Worm (Caenorhabditis elegans): Measurements from ENCODE around the gene pals-28.
A peak's percentile ranks its signal among the peaks of the same experiment; 100 is the strongest.

pals-28 gene

DNA sequence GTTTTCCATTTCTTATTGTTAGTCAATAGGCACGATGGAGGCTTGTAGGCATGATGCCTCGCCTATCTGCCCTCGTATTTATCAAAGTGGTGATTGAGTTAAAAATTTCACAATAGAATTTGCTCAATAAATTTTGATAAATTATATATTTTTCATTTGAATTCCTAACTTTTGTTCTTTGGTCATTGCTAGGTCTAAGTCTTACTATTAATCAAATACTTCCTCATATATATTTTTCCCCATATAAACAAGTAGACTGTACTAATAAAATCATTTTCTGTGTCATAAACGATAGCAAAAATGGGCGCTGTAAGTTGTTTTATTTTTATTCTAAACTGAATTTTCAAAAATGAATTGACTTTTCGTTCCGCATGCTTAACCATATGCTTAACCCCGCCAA is at the start of gene pals-28:
pals-28 (plus strand) TSS at position 301 of the 400 bp plus-strand sequence.
- no peak for TF ChIP-seq pes-1 (GFP tag; IDR thresholded peaks at IDR 0.05)
- no peak for TF ChIP-seq flt-1 (GFP tag; IDR thresholded peaks at IDR 0.05)
- no peak for TF ChIP-seq hnd-1 (tag; optimal IDR thresholded peaks at IDR 0.05)
- no peak for TF ChIP-seq ama-1 (optimal IDR thresholded peaks at IDR 0.05)
- no peak for TF ChIP-seq F13C5.2 (tag; optimal IDR thresholded peaks at IDR 0.05)
- no peak for TF ChIP-seq sea-1 (GFP tag; conservative IDR thresholded peaks at IDR 0.05)
- no peak for TF ChIP-seq hmbx-1 (tag; optimal IDR thresholded peaks at IDR 0.05)
- no peak for TF ChIP-seq ceh-36 (tag; optimal IDR thresholded peaks at IDR 0.05)
- TF ChIP-seq tra-4 (tag; optimal IDR thresholded peaks at IDR 0.05) = no peak
- TF ChIP-seq B0310.2 (tag; optimal IDR thresholded peaks at IDR 0.05) = no peak
- no peak for TF ChIP-seq aly-1 (tag; optimal IDR thresholded peaks at IDR 0.05)
- TF ChIP-seq scrt-1 (GFP tag; IDR thresholded peaks at IDR 0.05) = no peak
- no peak for TF ChIP-seq ceh-13 (GFP tag; optimal IDR thresholded peaks at IDR 0.05)
- no peak for TF ChIP-seq hmg-4 (GFP tag; optimal IDR thresholded peaks at IDR 0.05)
- TF ChIP-seq ets-7 (tag; optimal IDR thresholded peaks at IDR 0.05) = no peak
- no peak for TF ChIP-seq tbx-37 (GFP tag; conservative IDR thresholded peaks at IDR 0.05)
- no peak for TF ChIP-seq tbx-11 (GFP tag; IDR thresholded peaks at IDR 0.05)

ce11 chrIII:4335614-4336013 is 49.0 kb upstream of the pals-28 start:
- TF ChIP-seq aly-1 (tag; optimal IDR thresholded peaks at IDR 0.05) (no peak), hnd-1 (tag; optimal IDR thresholded peaks at IDR 0.05) (no peak), ama-1 (optimal IDR thresholded peaks at IDR 0.05) (no peak), hmbx-1 (tag; optimal IDR thresholded peaks at IDR 0.05) (no peak), hmg-4 (GFP tag; optimal IDR thresholded peaks at IDR 0.05) (no peak), ets-7 (tag; optimal IDR thresholded peaks at IDR 0.05) (no peak), pes-1 (GFP tag; IDR thresholded peaks at IDR 0.05) (0 out of 2 replicates have a peak, but pooled peaks have one; percentile 28), tbx-11 (GFP tag; IDR thresholded peaks at IDR 0.05) (0 out of 2 replicates have a peak, but pooled peaks have one; percentile 13), scrt-1 (GFP tag; IDR thresholded peaks at IDR 0.05) (no peak)

DNA sequence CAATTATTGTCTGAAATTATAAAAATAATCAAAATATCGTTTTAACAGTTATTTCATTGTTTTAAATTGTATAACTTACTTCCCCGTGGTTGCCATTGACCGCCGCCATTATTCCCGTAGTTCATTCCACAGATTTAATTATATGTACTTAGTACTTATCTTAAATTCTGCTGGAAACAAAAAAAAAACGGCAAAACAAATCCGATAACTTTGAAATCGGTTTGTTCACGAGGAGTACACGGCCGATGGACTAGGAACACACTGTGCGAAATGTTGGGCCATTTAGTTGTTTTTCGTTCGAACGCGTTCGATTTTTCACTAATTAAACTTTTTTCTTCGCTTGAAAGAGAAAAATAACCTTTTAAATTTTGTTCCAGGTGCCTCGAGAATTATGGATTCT is 41.5 kb upstream of the pals-28 start, which contains the start of the genes B0285.3 and lcmt-1:
B0285.3 (minus strand) TSS at position 267 of the 400 bp plus-strand sequence.
lcmt-1 (plus strand) TSS at position 377 of the 400 bp plus-strand sequence.
- TF ChIP-seq ama-1 (optimal IDR thresholded peaks at IDR 0.05) = no peak
- 0 out of 2 replicates have a peak, but pooled peaks have one; percentile 28 for TF ChIP-seq tbx-37 (GFP tag; conservative IDR thresholded peaks at IDR 0.05)

DNA sequence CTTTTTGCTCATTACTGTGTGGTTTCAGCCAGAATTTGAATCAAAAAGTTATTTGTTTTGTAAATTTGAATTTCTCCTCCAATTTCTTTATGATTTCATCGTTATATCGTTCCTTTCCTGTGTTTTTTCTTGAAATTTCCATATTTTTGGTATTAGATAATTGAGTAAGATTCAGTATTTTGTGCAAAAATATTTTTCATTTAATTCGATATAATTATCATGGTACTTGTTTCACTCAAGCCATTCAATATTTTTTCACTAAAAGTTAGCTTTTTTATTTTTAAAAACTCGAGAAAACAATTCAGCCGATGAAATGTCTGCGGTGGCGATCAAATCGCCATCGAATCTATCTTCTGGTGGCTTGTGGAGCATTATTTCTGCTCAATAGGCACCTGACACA is 39.6 kb upstream of the pals-28 start, which contains the start of gene hse-5:
hse-5 (plus strand) TSS at position 301 of the 400 bp plus-strand sequence.
- TF ChIP-seq aly-1 (tag; optimal IDR thresholded peaks at IDR 0.05) = no peak
- TF ChIP-seq tbx-11 (GFP tag; IDR thresholded peaks at IDR 0.05) = no peak
- TF ChIP-seq pes-1 (GFP tag; IDR thresholded peaks at IDR 0.05) = no peak
- no peak for TF ChIP-seq tra-4 (tag; optimal IDR thresholded peaks at IDR 0.05)
- TF ChIP-seq scrt-1 (GFP tag; IDR thresholded peaks at IDR 0.05) = no peak
- no peak for TF ChIP-seq ceh-36 (tag; optimal IDR thresholded peaks at IDR 0.05)

ce11 chrIII:4349799-4350198 is 34.8 kb upstream of the pals-28 start, which contains the start of gene B0285.6:
TSS of gene B0285.6 (plus strand) at chrIII:4350099.
- no peak for TF ChIP-seq ceh-36 (tag; optimal IDR thresholded peaks at IDR 0.05)
- TF ChIP-seq hmbx-1 (tag; optimal IDR thresholded peaks at IDR 0.05) = no peak
- TF ChIP-seq pes-1 (GFP tag; IDR thresholded peaks at IDR 0.05) = no peak
- no peak for TF ChIP-seq hmg-4 (GFP tag; optimal IDR thresholded peaks at IDR 0.05)
- no peak for TF ChIP-seq flt-1 (GFP tag; IDR thresholded peaks at IDR 0.05)
- TF ChIP-seq aly-1 (tag; optimal IDR thresholded peaks at IDR 0.05) = no peak
- TF ChIP-seq ets-7 (tag; optimal IDR thresholded peaks at IDR 0.05) = no peak
- TF ChIP-seq ama-1 (optimal IDR thresholded peaks at IDR 0.05) = no peak
- no peak for TF ChIP-seq tbx-37 (GFP tag; conservative IDR thresholded peaks at IDR 0.05)
- no peak for TF ChIP-seq hnd-1 (tag; optimal IDR thresholded peaks at IDR 0.05)
- no peak for TF ChIP-seq B0310.2 (tag; optimal IDR thresholded peaks at IDR 0.05)
- TF ChIP-seq ceh-13 (GFP tag; optimal IDR thresholded peaks at IDR 0.05) = no peak
- no peak for TF ChIP-seq scrt-1 (GFP tag; IDR thresholded peaks at IDR 0.05)
- no peak for TF ChIP-seq sea-1 (GFP tag; conservative IDR thresholded peaks at IDR 0.05)
- no peak for TF ChIP-seq F13C5.2 (tag; optimal IDR thresholded peaks at IDR 0.05)
- TF ChIP-seq tbx-11 (GFP tag; IDR thresholded peaks at IDR 0.05) = no peak
- no peak for TF ChIP-seq tra-4 (tag; optimal IDR thresholded peaks at IDR 0.05)

DNA sequence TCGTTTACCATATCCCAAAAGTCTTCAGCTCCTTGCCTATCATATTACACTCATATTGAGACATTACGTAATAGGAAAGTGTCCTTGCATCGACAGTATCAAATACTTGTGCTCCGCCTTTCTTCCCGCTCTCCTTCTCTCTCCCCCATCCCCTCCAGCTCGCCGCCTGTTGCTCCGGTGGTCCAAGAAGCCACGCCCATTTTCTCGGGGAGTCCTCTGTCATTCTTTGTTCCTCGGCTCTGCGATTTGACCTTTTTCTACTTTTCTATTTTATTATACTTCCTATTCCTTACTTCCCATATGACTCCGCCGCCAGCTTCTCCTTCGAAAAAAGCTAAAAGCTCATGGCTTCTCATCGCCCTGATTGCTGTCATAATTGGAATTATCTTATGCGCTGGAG is 28.2 kb upstream of the pals-28 start, which contains the start of gene mnp-1:
mnp-1 (plus strand) TSS at position 211 of the 400 bp plus-strand sequence.
- TF ChIP-seq tbx-11 (GFP tag; IDR thresholded peaks at IDR 0.05) (no peak), ceh-36 (tag; optimal IDR thresholded peaks at IDR 0.05) (no peak), ama-1 (optimal IDR thresholded peaks at IDR 0.05) (no peak), flt-1 (GFP tag; IDR thresholded peaks at IDR 0.05) (no peak), tra-4 (tag; optimal IDR thresholded peaks at IDR 0.05) (no peak), sea-1 (GFP tag; conservative IDR thresholded peaks at IDR 0.05) (no peak), hmg-4 (GFP tag; optimal IDR thresholded peaks at IDR 0.05) (no peak), hmbx-1 (tag; optimal IDR thresholded peaks at IDR 0.05) (no peak), aly-1 (tag; optimal IDR thresholded peaks at IDR 0.05) (no peak), scrt-1 (GFP tag; IDR thresholded peaks at IDR 0.05) (no peak), ceh-13 (GFP tag; optimal IDR thresholded peaks at IDR 0.05) (no peak), B0310.2 (tag; optimal IDR thresholded peaks at IDR 0.05) (no peak), tbx-37 (GFP tag; conservative IDR thresholded peaks at IDR 0.05) (no peak), pes-1 (GFP tag; IDR thresholded peaks at IDR 0.05) (no peak)

DNA sequence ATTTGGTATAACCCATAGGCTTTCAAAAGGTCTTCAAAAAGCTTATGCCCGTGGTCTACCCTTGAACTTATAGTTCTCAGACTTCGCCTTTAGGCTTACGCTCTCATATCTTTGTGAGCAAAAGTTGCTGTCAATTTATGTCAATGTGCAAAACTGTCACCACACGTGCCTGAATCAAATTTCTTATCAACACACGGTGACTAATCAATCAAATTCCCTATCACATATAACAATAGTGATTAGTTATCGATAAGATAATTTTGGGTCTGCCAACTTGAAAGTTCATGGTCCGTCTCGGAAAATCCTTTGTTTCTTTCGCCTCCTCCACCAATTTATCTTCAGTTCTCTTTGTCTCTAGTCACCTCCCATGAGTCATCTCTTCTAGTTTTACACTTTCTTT is 27.1 kb upstream of the pals-28 start:
- TF ChIP-seq tbx-11 (GFP tag; IDR thresholded peaks at IDR 0.05) (no peak), ceh-13 (GFP tag; optimal IDR thresholded peaks at IDR 0.05) (no peak), hnd-1 (tag; optimal IDR thresholded peaks at IDR 0.05) (no peak), F13C5.2 (tag; optimal IDR thresholded peaks at IDR 0.05) (no peak), scrt-1 (GFP tag; IDR thresholded peaks at IDR 0.05) (no peak), aly-1 (tag; optimal IDR thresholded peaks at IDR 0.05) (no peak), sea-1 (GFP tag; conservative IDR thresholded peaks at IDR 0.05) (no peak), hmbx-1 (tag; optimal IDR thresholded peaks at IDR 0.05) (no peak), tbx-37 (GFP tag; conservative IDR thresholded peaks at IDR 0.05) (no peak), ceh-36 (tag; optimal IDR thresholded peaks at IDR 0.05) (no peak), B0310.2 (tag; optimal IDR thresholded peaks at IDR 0.05) (no peak), flt-1 (GFP tag; IDR thresholded peaks at IDR 0.05) (no peak), ama-1 (optimal IDR thresholded peaks at IDR 0.05) (no peak), hmg-4 (GFP tag; optimal IDR thresholded peaks at IDR 0.05) (no peak)
